Worm (Caenorhabditis elegans): ENCODE measurements around the gene C16C8.8.

The C16C8.8 gene

DNA sequence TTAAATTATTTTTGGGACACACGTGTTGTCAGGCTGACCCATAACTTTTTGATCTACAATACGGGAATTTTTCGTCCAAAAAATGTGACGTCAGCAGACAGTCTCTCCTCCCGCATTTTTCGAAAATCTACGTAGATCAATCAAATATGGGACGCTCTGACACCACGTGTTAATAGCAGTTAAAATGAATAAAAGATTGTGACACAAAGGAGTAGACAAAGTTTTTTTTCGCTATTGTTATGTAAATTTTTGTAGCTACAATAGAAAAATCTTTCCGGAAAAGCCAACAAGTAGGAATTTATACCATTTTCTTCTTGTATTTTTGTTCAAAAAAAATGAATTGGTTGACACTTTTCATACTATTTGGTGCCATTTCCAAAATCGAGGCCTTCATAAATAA is 20.1 kb downstream of the C16C8.8 start, which contains the start of gene C16C8.27:
C16C8.27 (plus strand) TSS at position 301 of the 400 bp plus-strand sequence.
- TF ChIP-seq hmbx-1 (tag; optimal IDR thresholded peaks at IDR 0.05) (no peak), ama-1 (optimal IDR thresholded peaks at IDR 0.05) (no peak), ceh-13 (GFP tag; optimal IDR thresholded peaks at IDR 0.05) (no peak), ets-7 (tag; optimal IDR thresholded peaks at IDR 0.05) (no peak), hmg-4 (GFP tag; optimal IDR thresholded peaks at IDR 0.05) (no peak), sea-1 (GFP tag; conservative IDR thresholded peaks at IDR 0.05) (no peak), pes-1 (GFP tag; IDR thresholded peaks at IDR 0.05) (no peak), scrt-1 (GFP tag; IDR thresholded peaks at IDR 0.05) (no peak)

DNA sequence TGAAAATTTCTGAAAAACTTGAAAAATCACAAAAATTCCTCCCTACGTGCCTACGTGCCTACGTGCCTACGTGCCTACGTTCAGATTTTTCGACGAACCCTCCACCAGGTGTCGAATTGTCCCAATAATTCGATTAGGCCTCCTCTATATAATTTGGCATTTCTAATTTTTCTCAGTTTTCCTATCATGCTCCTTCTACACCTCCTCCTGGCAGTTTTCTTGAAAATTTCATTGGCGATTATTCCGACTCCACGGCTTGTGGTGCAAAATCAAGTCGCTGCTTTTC is 20.9 kb downstream of the C16C8.8 start, which contains the start of gene C16C8.17:
C16C8.17 (plus strand) TSS at position 187 of the 286 bp plus-strand sequence.
- no peak for TF ChIP-seq F13C5.2 (tag; optimal IDR thresholded peaks at IDR 0.05)
- TF ChIP-seq hmbx-1 (tag; optimal IDR thresholded peaks at IDR 0.05), result no peak
- no peak for TF ChIP-seq ets-7 (tag; optimal IDR thresholded peaks at IDR 0.05)
- no peak for TF ChIP-seq aly-1 (tag; optimal IDR thresholded peaks at IDR 0.05)
- no peak for TF ChIP-seq pes-1 (GFP tag; IDR thresholded peaks at IDR 0.05)
- no peak for TF ChIP-seq hnd-1 (tag; optimal IDR thresholded peaks at IDR 0.05)
- no peak for TF ChIP-seq tbx-11 (GFP tag; IDR thresholded peaks at IDR 0.05)
- TF ChIP-seq tbx-37 (GFP tag; conservative IDR thresholded peaks at IDR 0.05), result no peak
- TF ChIP-seq tra-4 (tag; optimal IDR thresholded peaks at IDR 0.05), result no peak
- no peak for TF ChIP-seq ama-1 (optimal IDR thresholded peaks at IDR 0.05)
- no peak for TF ChIP-seq scrt-1 (GFP tag; IDR thresholded peaks at IDR 0.05)
- TF ChIP-seq flt-1 (GFP tag; IDR thresholded peaks at IDR 0.05), result no peak
- TF ChIP-seq hmg-4 (GFP tag; optimal IDR thresholded peaks at IDR 0.05), result no peak
- no peak for TF ChIP-seq sea-1 (GFP tag; conservative IDR thresholded peaks at IDR 0.05)
- no peak for TF ChIP-seq B0310.2 (tag; optimal IDR thresholded peaks at IDR 0.05)
- no peak for TF ChIP-seq ceh-13 (GFP tag; optimal IDR thresholded peaks at IDR 0.05)
- no peak for TF ChIP-seq ceh-36 (tag; optimal IDR thresholded peaks at IDR 0.05)

DNA sequence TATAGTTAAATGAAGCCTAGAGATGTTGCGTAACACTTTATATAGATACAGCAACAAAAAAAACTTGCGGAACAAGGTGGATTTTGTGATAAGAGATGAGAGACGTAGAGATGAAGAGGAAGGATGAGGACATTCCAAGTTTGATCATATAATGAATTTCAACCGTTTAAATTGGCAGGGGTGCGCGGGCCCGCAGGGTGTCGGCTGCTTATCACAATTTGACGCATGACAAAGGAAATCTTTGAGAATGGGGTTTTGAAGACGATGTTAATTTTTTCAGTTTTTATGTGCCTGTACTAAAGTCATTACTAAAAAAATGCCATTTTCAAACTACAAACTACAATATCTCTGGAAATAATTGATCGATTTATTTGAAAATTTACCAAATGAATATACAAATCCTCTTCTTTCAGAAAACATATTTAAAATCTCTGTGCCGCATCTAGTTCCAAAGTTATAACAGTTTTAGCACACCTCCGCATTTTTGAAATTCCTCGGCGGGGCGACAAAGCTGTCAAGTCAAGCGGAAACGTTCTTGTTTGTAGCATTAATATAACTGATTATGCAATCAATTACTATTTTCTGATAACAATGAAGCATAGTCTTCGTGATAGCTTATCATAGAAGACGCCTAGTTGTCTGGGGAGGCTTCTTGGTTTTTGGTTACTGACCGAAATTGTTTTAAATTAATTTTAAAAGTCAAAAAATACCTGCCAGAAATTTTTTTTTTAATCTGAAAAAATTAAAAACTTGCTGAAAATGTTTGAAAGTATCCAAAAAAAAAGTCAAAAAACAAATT is 21.4 kb downstream of the C16C8.8 start:
- TF ChIP-seq hmg-4 (GFP tag; optimal IDR thresholded peaks at IDR 0.05), result no peak
- TF ChIP-seq ama-1 (optimal IDR thresholded peaks at IDR 0.05), result no peak
- no peak for TF ChIP-seq tbx-37 (GFP tag; conservative IDR thresholded peaks at IDR 0.05)
- TF ChIP-seq ceh-13 (GFP tag; optimal IDR thresholded peaks at IDR 0.05), result no peak
- no peak for TF ChIP-seq aly-1 (tag; optimal IDR thresholded peaks at IDR 0.05)
- no peak for TF ChIP-seq hnd-1 (tag; optimal IDR thresholded peaks at IDR 0.05)
- no peak for TF ChIP-seq tbx-11 (GFP tag; IDR thresholded peaks at IDR 0.05)
- TF ChIP-seq pes-1 (GFP tag; IDR thresholded peaks at IDR 0.05), result no peak
- TF ChIP-seq ets-7 (tag; optimal IDR thresholded peaks at IDR 0.05), result no peak
- no peak for TF ChIP-seq hmbx-1 (tag; optimal IDR thresholded peaks at IDR 0.05)
- no peak for TF ChIP-seq flt-1 (GFP tag; IDR thresholded peaks at IDR 0.05)
- no peak for TF ChIP-seq tra-4 (tag; optimal IDR thresholded peaks at IDR 0.05)
- TF ChIP-seq F13C5.2 (tag; optimal IDR thresholded peaks at IDR 0.05), result no peak
- no peak for TF ChIP-seq sea-1 (GFP tag; conservative IDR thresholded peaks at IDR 0.05)
- TF ChIP-seq scrt-1 (GFP tag; IDR thresholded peaks at IDR 0.05), result no peak
- no peak for TF ChIP-seq ceh-36 (tag; optimal IDR thresholded peaks at IDR 0.05)
- TF ChIP-seq B0310.2 (tag; optimal IDR thresholded peaks at IDR 0.05), result no peak

DNA sequence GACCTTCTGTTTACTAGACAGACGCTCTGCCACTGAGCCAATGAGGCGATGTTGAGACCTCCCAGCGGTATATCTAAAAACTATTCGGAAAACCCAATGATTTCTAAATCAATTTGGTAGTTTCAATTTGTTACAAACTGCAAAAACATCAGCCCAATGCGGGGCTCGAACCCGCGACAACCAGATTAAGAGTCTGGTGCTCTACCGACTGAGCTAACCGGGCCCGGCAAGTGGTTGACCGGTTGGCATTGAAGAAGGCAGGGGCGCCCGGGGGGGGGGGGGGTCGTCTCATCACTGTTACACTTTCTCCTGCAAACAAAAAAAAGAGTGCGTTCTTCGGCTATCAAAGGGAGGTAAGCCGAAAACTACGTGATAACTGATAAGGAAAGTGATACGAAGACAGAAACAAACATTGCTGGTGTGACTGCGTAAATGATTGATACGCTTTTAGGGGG is 22.2 kb downstream of the C16C8.8 start:
- peak; percentile 84 for TF ChIP-seq pes-1 (GFP tag; IDR thresholded peaks at IDR 0.05)
- TF ChIP-seq ama-1 (optimal IDR thresholded peaks at IDR 0.05), result no peak
- peak; percentile 67 for TF ChIP-seq tbx-11 (GFP tag; IDR thresholded peaks at IDR 0.05)
- peak; percentile 67 for TF ChIP-seq aly-1 (tag; optimal IDR thresholded peaks at IDR 0.05)
- peak; percentile 39 for TF ChIP-seq ets-7 (tag; optimal IDR thresholded peaks at IDR 0.05)
- TF ChIP-seq hmg-4 (GFP tag; optimal IDR thresholded peaks at IDR 0.05), result peak; percentile 71
- peak; percentile 52; the same call in 1 of the 2 replicates for TF ChIP-seq sea-1 (GFP tag; conservative IDR thresholded peaks at IDR 0.05)
- peak; percentile 76 for TF ChIP-seq ceh-36 (tag; optimal IDR thresholded peaks at IDR 0.05)
- no peak for TF ChIP-seq tra-4 (tag; optimal IDR thresholded peaks at IDR 0.05)
- TF ChIP-seq scrt-1 (GFP tag; IDR thresholded peaks at IDR 0.05), result peak; percentile 74
- TF ChIP-seq flt-1 (GFP tag; IDR thresholded peaks at IDR 0.05), result peak; percentile 73
- TF ChIP-seq F13C5.2 (tag; optimal IDR thresholded peaks at IDR 0.05), result peak; percentile 13
- no peak for TF ChIP-seq hmbx-1 (tag; optimal IDR thresholded peaks at IDR 0.05)
- TF ChIP-seq hnd-1 (tag; optimal IDR thresholded peaks at IDR 0.05), result peak; percentile 62
- peak; percentile 70 for TF ChIP-seq B0310.2 (tag; optimal IDR thresholded peaks at IDR 0.05)
- TF ChIP-seq tbx-37 (GFP tag; conservative IDR thresholded peaks at IDR 0.05), result peak; percentile 48
- TF ChIP-seq ceh-13 (GFP tag; optimal IDR thresholded peaks at IDR 0.05), result peak; percentile 35

DNA sequence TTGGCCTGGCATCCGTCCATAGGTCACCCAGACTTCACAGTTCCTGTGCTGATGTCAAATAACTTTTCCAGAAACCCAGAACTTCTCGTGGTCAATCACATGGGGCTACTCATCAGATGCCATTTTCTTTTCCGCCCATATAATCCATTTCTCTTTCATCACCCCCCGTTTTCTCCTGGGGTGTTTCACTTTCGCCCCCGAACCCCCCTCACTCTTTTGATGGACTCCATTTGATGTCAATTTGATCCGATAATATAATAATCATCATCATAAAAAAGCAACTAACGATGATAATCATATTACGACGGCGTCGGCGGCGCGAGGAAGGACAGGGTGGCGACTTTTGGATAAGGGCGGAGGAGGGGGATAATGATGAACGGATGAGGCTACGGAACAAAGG is 23.2 kb downstream of the C16C8.8 start:
- no peak for TF ChIP-seq hnd-1 (tag; optimal IDR thresholded peaks at IDR 0.05)
- no peak for TF ChIP-seq hmg-4 (GFP tag; optimal IDR thresholded peaks at IDR 0.05)
- no peak for TF ChIP-seq aly-1 (tag; optimal IDR thresholded peaks at IDR 0.05)
- TF ChIP-seq ama-1 (optimal IDR thresholded peaks at IDR 0.05), result no peak
- no peak for TF ChIP-seq ceh-36 (tag; optimal IDR thresholded peaks at IDR 0.05)
- no peak for TF ChIP-seq hmbx-1 (tag; optimal IDR thresholded peaks at IDR 0.05)
- no peak for TF ChIP-seq pes-1 (GFP tag; IDR thresholded peaks at IDR 0.05)
- TF ChIP-seq F13C5.2 (tag; optimal IDR thresholded peaks at IDR 0.05), result no peak

DNA sequence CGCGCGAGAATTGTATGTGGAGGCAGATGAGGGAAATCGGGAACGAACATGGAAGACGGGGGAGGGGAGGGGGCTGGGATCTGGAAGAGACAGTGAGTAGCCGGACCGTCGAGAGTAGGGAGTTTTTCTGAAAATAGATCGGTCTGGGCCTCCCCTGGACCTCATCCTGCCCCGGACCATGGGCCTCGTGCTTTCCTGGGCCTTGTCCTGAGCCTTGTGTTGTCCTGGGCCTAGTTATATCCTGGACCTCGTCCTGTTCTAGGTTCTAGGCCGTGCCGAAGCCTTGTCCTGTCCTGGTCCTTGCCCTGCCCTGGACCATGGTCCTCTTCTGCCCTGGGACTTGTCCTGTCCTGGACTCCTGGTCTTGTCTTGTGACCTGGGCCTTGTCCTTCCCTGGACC is 24.1 kb downstream of the C16C8.8 start:
- 0 out of 2 replicates have a peak, but pooled peaks have one; percentile 21 for TF ChIP-seq tbx-11 (GFP tag; IDR thresholded peaks at IDR 0.05)
- no peak for TF ChIP-seq B0310.2 (tag; optimal IDR thresholded peaks at IDR 0.05)
- TF ChIP-seq tbx-37 (GFP tag; conservative IDR thresholded peaks at IDR 0.05), result no peak
- no peak for TF ChIP-seq flt-1 (GFP tag; IDR thresholded peaks at IDR 0.05)

DNA sequence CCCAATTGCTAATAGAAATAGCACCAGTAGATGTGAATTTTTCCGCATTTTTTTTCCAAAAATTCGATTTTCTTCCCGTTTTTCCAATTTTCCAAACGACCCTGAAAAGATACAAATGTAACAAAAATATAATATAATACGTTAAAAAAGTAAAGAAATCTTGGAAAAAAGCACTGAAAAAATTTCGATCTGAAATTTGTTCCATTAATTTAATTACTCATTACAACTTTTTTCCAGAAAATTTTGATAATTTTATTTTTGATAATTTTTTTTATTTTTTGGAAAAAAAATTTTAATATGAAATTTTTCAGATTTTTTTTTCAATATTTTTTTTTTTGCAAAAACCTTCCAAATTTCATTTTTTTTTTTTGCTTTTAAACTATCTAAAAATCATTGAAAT is 25.1 kb downstream of the C16C8.8 start, which contains the start of gene skpo-2:
skpo-2 (minus strand) TSS at position 101 of the 400 bp plus-strand sequence.
- TF ChIP-seq B0310.2 (tag; optimal IDR thresholded peaks at IDR 0.05) (no peak), ceh-36 (tag; optimal IDR thresholded peaks at IDR 0.05) (no peak), pes-1 (GFP tag; IDR thresholded peaks at IDR 0.05) (no peak), flt-1 (GFP tag; IDR thresholded peaks at IDR 0.05) (no peak), tbx-11 (GFP tag; IDR thresholded peaks at IDR 0.05) (no peak), hnd-1 (tag; optimal IDR thresholded peaks at IDR 0.05) (no peak), tra-4 (tag; optimal IDR thresholded peaks at IDR 0.05) (no peak), hmbx-1 (tag; optimal IDR thresholded peaks at IDR 0.05) (no peak), sea-1 (GFP tag; conservative IDR thresholded peaks at IDR 0.05) (no peak), aly-1 (tag; optimal IDR thresholded peaks at IDR 0.05) (no peak), F13C5.2 (tag; optimal IDR thresholded peaks at IDR 0.05) (no peak), ets-7 (tag; optimal IDR thresholded peaks at IDR 0.05) (no peak), scrt-1 (GFP tag; IDR thresholded peaks at IDR 0.05) (no peak), ceh-13 (GFP tag; optimal IDR thresholded peaks at IDR 0.05) (no peak)
